Fruit fly (Drosophila melanogaster): ENCODE data around the gene Ran.

Gene Ran

dm6 chrX:11148272-11148835 lies at the start of gene Ran (continued):
- TF ChIP-seq CG7928 (GFP tag; optimal IDR thresholded peaks at IDR 0.05) = no peak
- no peak for TF ChIP-seq sug (tag; optimal IDR thresholded peaks at IDR 0.05)
- TF ChIP-seq CG13123 (GFP tag; optimal IDR thresholded peaks at IDR 0.05) = no peak
- TF ChIP-seq CG3281 (GFP tag; optimal IDR thresholded peaks at IDR 0.05) = no peak
- TF ChIP-seq CG17385 (GFP tag; optimal IDR thresholded peaks at IDR 0.05) = no peak
- TF ChIP-seq Sry-δ (GFP tag; optimal IDR thresholded peaks at IDR 0.05) = no peak
- TF ChIP-seq E2f2 (GFP tag; IDR thresholded peaks at IDR 0.05) = peak; percentile 23; the same call in 1 of the 2 replicates
- TF ChIP-seq Dll (GFP tag; IDR thresholded peaks at IDR 0.05; ENCODE audit: partially characterized antibody) = no peak
- no peak for TF ChIP-seq CG8478 (optimal IDR thresholded peaks at IDR 0.05)
- TF ChIP-seq Antp (GFP tag; optimal IDR thresholded peaks at IDR 0.05) = no peak
- TF ChIP-seq pb (GFP tag; optimal IDR thresholded peaks at IDR 0.05) = no peak
- no peak for TF ChIP-seq CG10462 (GFP tag; optimal IDR thresholded peaks at IDR 0.05)
- no peak for TF ChIP-seq CG9437 (GFP tag; optimal IDR thresholded peaks at IDR 0.05)
- no peak for TF ChIP-seq CG14014 (GFP tag; IDR thresholded peaks at IDR 0.05)
- no peak for TF ChIP-seq Hmr (GFP tag; optimal IDR thresholded peaks at IDR 0.05)
- TF ChIP-seq CG9797 (GFP tag; optimal IDR thresholded peaks at IDR 0.05) = peak; percentile 42
- TF ChIP-seq CG14050 (GFP tag; IDR thresholded peaks at IDR 0.05) = no peak
- TF ChIP-seq CG2889 (GFP tag; IDR thresholded peaks at IDR 0.05) = no peak
- TF ChIP-seq B-H1 (GFP tag; IDR thresholded peaks at IDR 0.05) = no peak
- peak; percentile 21 for TF ChIP-seq Ptx1 (GFP tag; IDR thresholded peaks at IDR 0.05)
- no peak for TF ChIP-seq CG18764 (GFP tag; optimal IDR thresholded peaks at IDR 0.05)
- 0 out of 2 replicates have a peak, but pooled peaks have one; percentile 23 for TF ChIP-seq CG9215 (GFP tag; IDR thresholded peaks at IDR 0.05)
- no peak for TF ChIP-seq H15 (GFP tag; IDR thresholded peaks at IDR 0.05)
- no peak for TF ChIP-seq pros (GFP tag; optimal IDR thresholded peaks at IDR 0.05)
- TF ChIP-seq Camta (GFP tag; optimal IDR thresholded peaks at IDR 0.05) = no peak
- no peak for TF ChIP-seq Dfd (GFP tag; optimal IDR thresholded peaks at IDR 0.05)

dm6 chrX:11182631-11183030 lies 34.1 kb upstream of the Ran start, which contains the start of gene CG15200:
CG15200 (plus strand) TSS chrX:11182931.
- TF ChIP-seq wek (GFP tag; optimal IDR thresholded peaks at IDR 0.05) (no peak), CG8944 (GFP tag; optimal IDR thresholded peaks at IDR 0.05) (no peak), fd102C (GFP tag; optimal IDR thresholded peaks at IDR 0.05) (no peak), Nf-YB (GFP tag; optimal IDR thresholded peaks at IDR 0.05) (no peak)

dm6 chrX:11176073-11176472 lies 27.6 kb upstream of the Ran start:
- TF ChIP-seq crol (GFP tag; IDR thresholded peaks at IDR 0.05) (peak; percentile 56), disco-r (GFP tag; optimal IDR thresholded peaks at IDR 0.05) (no peak), pum (GFP tag; optimal IDR thresholded peaks at IDR 0.05) (no peak)

dm6 chrX:11170578-11170977 lies 22.1 kb upstream of the Ran start, which contains the start of gene CG1394:
CG1394 (minus strand) TSS chrX:11170678.
- no peak for TF ChIP-seq zen2 (GFP tag; IDR thresholded peaks at IDR 0.05; ENCODE audit: partially characterized antibody)
- TF ChIP-seq scrt (GFP tag; optimal IDR thresholded peaks at IDR 0.05) = no peak
- no peak for TF ChIP-seq abd-A (tag; optimal IDR thresholded peaks at IDR 0.05)
- TF ChIP-seq CG10959 (GFP tag; IDR thresholded peaks at IDR 0.05) = no peak
- TF ChIP-seq CG4360 (GFP tag; IDR thresholded peaks at IDR 0.05) = no peak
- TF ChIP-seq Doc3 (GFP tag; IDR thresholded peaks at IDR 0.05; ENCODE audit: partially characterized antibody) = no peak
- TF ChIP-seq crc (GFP tag; optimal IDR thresholded peaks at IDR 0.05) = no peak
- TF ChIP-seq CG43689 (GFP tag; IDR thresholded peaks at IDR 0.05) = no peak
- TF ChIP-seq lmd (GFP tag; IDR thresholded peaks at IDR 0.05) = no peak
- TF ChIP-seq dan (GFP tag; IDR thresholded peaks at IDR 0.05) = no peak
- TF ChIP-seq CG6854 (GFP tag; optimal IDR thresholded peaks at IDR 0.05) = no peak
- TF ChIP-seq Hmx (GFP tag; optimal IDR thresholded peaks at IDR 0.05) = no peak
- TF ChIP-seq Trl (optimal IDR thresholded peaks at IDR 0.05) = no peak
- TF ChIP-seq Trl (GFP tag; optimal IDR thresholded peaks at IDR 0.05) = no peak
- no peak for TF ChIP-seq ftz-f1 (GFP tag; optimal IDR thresholded peaks at IDR 0.05)
- TF ChIP-seq gfzf (GFP tag; optimal IDR thresholded peaks at IDR 0.05) = no peak
- no peak for TF ChIP-seq CG16863 (GFP tag; optimal IDR thresholded peaks at IDR 0.05)
- TF ChIP-seq cas (GFP tag; IDR thresholded peaks at IDR 0.05) = no peak

Measured in whole organism, embryonic.